Worm (Caenorhabditis elegans) whole organism, midembryonic: ENCODE results near the gene C35A5.4.

Source experiments
- med-1 ChIP-seq: sonication (generic microtip); optimal IDR thresholded peaks from 2 replicates; lab custom pipeline; 2017; ENCODE audit warnings: missing genetic modification characterization, mild to moderate bottlenecking, missing compliant biosample characterization, antibody characterized with exemption, missing genetic modification reagents; ENCODE audit not compliant: insufficient read depth
- tab-1 ChIP-seq: fragments of 200-800 bp; sonication (Bioruptor generic); IDR thresholded peaks from 2 replicates; pipeline ENCODE4 v1.3.6; 2022; ENCODE audit warnings: missing genetic modification characterization, missing compliant biosample characterization
- ztf-23 ChIP-seq: fragments of 200-800 bp; sonication (Bioruptor generic); IDR thresholded peaks from 2 replicates; pipeline ENCODE4 v1.3.6; 2022; ENCODE audit warnings: missing genetic modification reagents, missing genetic modification characterization, missing compliant biosample characterization

ce11 chrV:10528500-10528899 lies 31.7 kb downstream of the C35A5.4 start, which contains the start of gene F25D1.3:
- TF ChIP-seq ztf-23: no peak
- TF ChIP-seq med-1 (GFP tag; lab: Kevin White, UChicago): no peak
- no peak for TF ChIP-seq tab-1 (GFP tag; lab: Robert Waterston, UW)
